Worm (Caenorhabditis elegans) whole organism, young adult: ENCODE measurements around the gene vab-9.

Experiments used
- F10E7.11 ChIP-seq: sonication (generic microtip); optimal IDR thresholded peaks from 2 replicates; lab custom pipeline; 2017; ENCODE audit warnings: mild to moderate bottlenecking, missing genetic modification characterization, moderate library complexity, missing compliant biosample characterization
- T07F8.4 ChIP-seq: sonication (generic microtip); optimal IDR thresholded peaks from 2 replicates; lab custom pipeline; 2016; ENCODE audit warnings: mild to moderate bottlenecking, missing genetic modification characterization, moderate library complexity, missing compliant biosample characterization
- Y56A3A.18 ChIP-seq: fragments of 200-800 bp; sonication (Bioruptor generic); IDR thresholded peaks from 2 replicates; pipeline ENCODE4 v1.3.6; 2022; ENCODE audit warnings: missing genetic modification reagents, missing genetic modification characterization, missing compliant biosample characterization
- ZK185.1 ChIP-seq: sonication (generic microtip); optimal IDR thresholded peaks from 2 replicates; lab custom pipeline; 2016; ENCODE audit warnings: mild to moderate bottlenecking, missing genetic modification characterization, missing compliant biosample characterization; ENCODE audit not compliant: poor library complexity, severe bottlenecking
- ceh-58 ChIP-seq: fragments of 200-800 bp; sonication (Bioruptor generic); IDR thresholded peaks from 2 replicates; pipeline ENCODE4 v1.3.6; 2022; ENCODE audit warnings: missing genetic modification characterization, missing compliant biosample characterization
- dpl-1 ChIP-seq: fragments of 150-350 bp; optimal IDR thresholded peaks from 2 replicates; lab custom pipeline; 2014; ENCODE audit warnings: missing biosample characterization, missing genetic modification reagents, missing genetic modification characterization
- lin-26 ChIP-seq: fragments of 200-800 bp; sonication (Bioruptor generic); IDR thresholded peaks from 2 replicates; pipeline ENCODE4 v1.3.6; 2022; ENCODE audit warnings: missing genetic modification reagents, missing genetic modification characterization, missing compliant biosample characterization
- madf-3 ChIP-seq: fragments of 200-800 bp; sonication (Bioruptor generic); IDR thresholded peaks from 2 replicates; pipeline ENCODE4 v1.3.6; 2022; ENCODE audit warnings: missing genetic modification reagents, missing genetic modification characterization, missing compliant biosample characterization
- nfyb-1 ChIP-seq: fragments of 200-800 bp; sonication (Bioruptor generic); IDR thresholded peaks from 2 replicates; pipeline ENCODE4 v1.3.6; 2022; ENCODE audit warnings: missing genetic modification reagents, missing genetic modification characterization, missing compliant biosample characterization
- nhr-90 ChIP-seq: sonication (generic microtip); optimal IDR thresholded peaks from 2 replicates; lab custom pipeline; 2016; ENCODE audit warnings: missing genotype, mild to moderate bottlenecking, missing genetic modification characterization, missing compliant biosample characterization
- pha-4 ChIP-seq: fragments of 150-350 bp; sonication (generic microtip); optimal IDR thresholded peaks from 2 replicates; lab custom pipeline; 2014; ENCODE audit warnings: missing biosample characterization, missing genetic modification reagents, missing genetic modification characterization
- snpc-4 ChIP-seq, 5 experiments: fragments of 150-350 bp in 1 of 5; sonication (generic microtip) in 4 of 5; optimal IDR thresholded peaks; 2 replicates each; lab custom pipeline; 2014 to 2018; ENCODE audit warnings: missing genetic modification characterization in 5 of 5, missing biosample characterization in 3 of 5, antibody characterized with exemption in 2 of 5, mild to moderate bottlenecking in 2 of 5, missing compliant biosample characterization in 2 of 5, missing genotype in 2 of 5, moderate library complexity in 2 of 5, missing genetic modification reagents in 1 of 5
- unc-62 ChIP-seq: fragments of 150-350 bp; optimal IDR thresholded peaks from 2 replicates; lab custom pipeline; 2014; ENCODE audit warnings: missing biosample characterization, missing genetic modification reagents, missing genetic modification characterization

ce11 chrII:8639553-8639952, 2.0 kb upstream of the vab-9 start:
- TF ChIP-seq nfyb-1 (GFP tag; lab: Robert Waterston, UW) (no peak), lin-26 (GFP tag; lab: Robert Waterston, UW) (no peak), T07F8.4 (tag; lab: Kevin White, UChicago) (no peak), ZK185.1 (tag; lab: Kevin White, UChicago) (no peak), pha-4 (no peak), nhr-90 (no peak), snpc-4 (GFP tag; optimal IDR thresholded peaks at IDR 0.05; lab: Kevin White, UChicago) (no peak), snpc-4 (tag; optimal IDR thresholded peaks at IDR 0.05; lab: Kevin White, UChicago) (no peak), F10E7.11 (tag; lab: Kevin White, UChicago) (no peak), ceh-58 (GFP tag; lab: Robert Waterston, UW) (no peak), Y56A3A.18 (GFP tag; lab: Robert Waterston, UW) (no peak), madf-3 (no peak), unc-62 (GFP tag; lab: Kevin White, UChicago) (no peak), dpl-1 (no peak)
